Worm (Caenorhabditis elegans) whole organism, L4 larva: Measurements from ENCODE around the gene ZK1320.3.

Source experiments
- D1046.2 ChIP-seq: fragments of 200-800 bp; sonication (Bioruptor generic); IDR thresholded peaks from 2 replicates; pipeline ENCODE4 v1.3.6; 2022; ENCODE audit warnings: missing genetic modification characterization, missing compliant biosample characterization
- F10B5.3 ChIP-seq: sonication (generic microtip); optimal IDR thresholded peaks from 2 replicates; lab custom pipeline; 2016; ENCODE audit warnings: mild to moderate bottlenecking, missing genetic modification characterization, missing compliant biosample characterization
- F26F4.8 ChIP-seq: fragments of 200-800 bp; sonication (Bioruptor generic); conservative IDR thresholded peaks from 2 replicates; pipeline ENCODE4 v1.3.6; 2022; ENCODE audit warnings: missing genetic modification characterization, missing compliant biosample characterization
- T26A8.4 ChIP-seq: fragments of 200-800 bp; sonication (Bioruptor generic); IDR thresholded peaks from 2 replicates; pipeline ENCODE4 v1.3.6; 2022; ENCODE audit warnings: missing genetic modification characterization, missing compliant biosample characterization
- Y5F2A.4 ChIP-seq: fragments of 200-800 bp; sonication (Bioruptor generic); optimal IDR thresholded peaks from 2 replicates; lab custom pipeline; 2018; ENCODE audit warnings: mild to moderate bottlenecking, missing genetic modification characterization, missing compliant biosample characterization
- Y75B8A.6 ChIP-seq: fragments of 200-800 bp; sonication (Bioruptor generic); IDR thresholded peaks from 2 replicates; pipeline ENCODE4 v1.3.6; 2022; ENCODE audit warnings: missing genetic modification reagents, missing genetic modification characterization, missing compliant biosample characterization
- ZK337.2 ChIP-seq: fragments of 200-800 bp; sonication (Bioruptor generic); IDR thresholded peaks from 2 replicates; pipeline ENCODE4 v1.3.6; 2022; ENCODE audit warnings: missing genetic modification reagents, missing genetic modification characterization, missing compliant biosample characterization
- ZK546.5 ChIP-seq, 2 experiments: sonication (generic microtip); optimal IDR thresholded peaks; 2 replicates each; lab custom pipeline; 2017; ENCODE audit warnings: missing biosample characterization in 2 of 2, missing genetic modification characterization in 2 of 2
- aly-2 ChIP-seq: sonication (generic microtip); optimal IDR thresholded peaks from 2 replicates; lab custom pipeline; 2018; ENCODE audit warnings: missing biosample characterization, missing genetic modification characterization
- arid-1 ChIP-seq: fragments of 200-800 bp; sonication (Bioruptor generic); conservative IDR thresholded peaks from 2 replicates; pipeline ENCODE4 v1.3.6; 2022; ENCODE audit warnings: missing genetic modification reagents, missing genetic modification characterization, missing compliant biosample characterization
- attf-4 ChIP-seq: sonication (generic microtip); optimal IDR thresholded peaks from 3 replicates; lab custom pipeline; 2017; ENCODE audit warnings: missing biosample characterization, missing genetic modification characterization
- ceh-20 ChIP-seq: fragments of 200-800 bp; sonication (Bioruptor generic); IDR thresholded peaks from 2 replicates; pipeline ENCODE4 v1.3.6; 2022; ENCODE audit warnings: missing genetic modification reagents, missing genetic modification characterization, missing compliant biosample characterization
- ceh-28 ChIP-seq: fragments of 150-350 bp; optimal IDR thresholded peaks from 2 replicates; lab custom pipeline; 2014; ENCODE audit warnings: missing biosample characterization, missing genetic modification reagents, missing genetic modification characterization
- ceh-32 ChIP-seq: sonication (generic microtip); optimal IDR thresholded peaks from 2 replicates; lab custom pipeline; 2016; ENCODE audit warnings: mild to moderate bottlenecking, missing genetic modification characterization, missing compliant biosample characterization; ENCODE audit not compliant: poor library complexity
- cey-2 ChIP-seq: sonication (generic microtip); optimal IDR thresholded peaks from 3 replicates; lab custom pipeline; 2017; ENCODE audit warnings: missing genetic modification characterization, mild to moderate bottlenecking, missing compliant biosample characterization, antibody characterized with exemption, borderline replicate concordance; ENCODE audit not compliant: insufficient read depth
- ctbp-1 ChIP-seq: fragments of 200-800 bp; sonication (Bioruptor generic); IDR thresholded peaks from 2 replicates; pipeline ENCODE4 v1.3.6; 2022; ENCODE audit warnings: missing genetic modification reagents, missing genetic modification characterization, missing compliant biosample characterization
- dmd-8 ChIP-seq: fragments of 200-800 bp; sonication (Bioruptor generic); IDR thresholded peaks from 2 replicates; pipeline ENCODE4 v1.3.6; 2022; ENCODE audit warnings: missing genetic modification characterization, missing compliant biosample characterization
- dmd-9 ChIP-seq: fragments of 200-800 bp; sonication (Bioruptor generic); IDR thresholded peaks from 2 replicates; pipeline ENCODE4 v1.3.6; 2022; ENCODE audit warnings: missing genetic modification reagents, missing genetic modification characterization, missing compliant biosample characterization
- duxl-1 ChIP-seq: sonication (generic microtip); optimal IDR thresholded peaks from 2 replicates; lab custom pipeline; 2016; ENCODE audit warnings: mild to moderate bottlenecking, missing genetic modification characterization, moderate library complexity, missing compliant biosample characterization; ENCODE audit not compliant: poor library complexity
- dve-1 ChIP-seq: sonication (generic microtip); optimal IDR thresholded peaks from 2 replicates; lab custom pipeline; 2017; ENCODE audit warnings: antibody characterized with exemption, mild to moderate bottlenecking, missing genetic modification characterization, missing compliant biosample characterization; ENCODE audit not compliant: insufficient read depth
- egl-27 ChIP-seq: sonication (generic microtip); optimal IDR thresholded peaks from 3 replicates; lab custom pipeline; 2017; ENCODE audit warnings: missing biosample characterization, missing genetic modification reagents, missing genetic modification characterization
- fkh-10 ChIP-seq: fragments of 150-350 bp; optimal IDR thresholded peaks from 2 replicates; lab custom pipeline; 2014; ENCODE audit warnings: missing biosample characterization, missing genetic modification reagents, missing genetic modification characterization
- fos-1 ChIP-seq: fragments of 150-350 bp; optimal IDR thresholded peaks from 2 replicates; lab custom pipeline; 2014; ENCODE audit warnings: missing biosample characterization, missing genetic modification characterization
- hif-1 ChIP-seq, 2 experiments: sonication (generic microtip); optimal IDR thresholded peaks; 2 replicates each; lab custom pipeline; 2016 to 2017; ENCODE audit warnings: missing compliant biosample characterization in 2 of 2, missing genetic modification characterization in 2 of 2, missing genetic modification reagents in 2 of 2, missing genotype in 2 of 2, mild to moderate bottlenecking in 1 of 2
- hlh-11 ChIP-seq: fragments of 200-800 bp; sonication (Bioruptor generic); optimal IDR thresholded peaks from 2 replicates; lab custom pipeline; 2018; ENCODE audit warnings: mild to moderate bottlenecking, missing genetic modification characterization, missing compliant biosample characterization
- hlh-30 ChIP-seq: sonication (generic microtip); optimal IDR thresholded peaks from 2 replicates; lab custom pipeline; 2017; ENCODE audit warnings: antibody characterized with exemption, mild to moderate bottlenecking, missing genetic modification characterization, missing compliant biosample characterization; ENCODE audit not compliant: insufficient read depth
- hmg-1.1 ChIP-seq: fragments of 200-800 bp; sonication (Bioruptor generic); IDR thresholded peaks from 2 replicates; pipeline ENCODE4 v1.3.6; 2022; ENCODE audit warnings: missing genetic modification reagents, missing genetic modification characterization, missing compliant biosample characterization
- lim-7 ChIP-seq: fragments of 200-800 bp; sonication (Bioruptor generic); IDR thresholded peaks from 2 replicates; pipeline ENCODE4 v1.3.6; 2022; ENCODE audit warnings: missing genetic modification characterization, missing compliant biosample characterization
- lin-1 ChIP-seq: fragments of 200-800 bp; sonication (Bioruptor generic); IDR thresholded peaks from 2 replicates; pipeline ENCODE4 v1.3.6; 2022; ENCODE audit warnings: missing genetic modification reagents, missing genetic modification characterization, missing compliant biosample characterization
- lin-29 ChIP-seq: fragments of 200-800 bp; sonication (Bioruptor generic); IDR thresholded peaks from 2 replicates; pipeline ENCODE4 v1.3.6; 2022; ENCODE audit warnings: missing genetic modification reagents, missing genetic modification characterization, missing compliant biosample characterization
- lir-3 ChIP-seq: sonication (generic microtip); optimal IDR thresholded peaks from 2 replicates; lab custom pipeline; 2016; ENCODE audit warnings: mild to moderate bottlenecking, missing genetic modification characterization, missing compliant biosample characterization
- madf-5 ChIP-seq, 2 experiments: fragments of 200-800 bp; sonication (Bioruptor generic); IDR thresholded peaks; 2 replicates each; pipeline ENCODE4 v1.3.6; 2022; ENCODE audit warnings: missing compliant biosample characterization in 2 of 2, missing genetic modification characterization in 2 of 2
- madf-9 ChIP-seq: fragments of 200-800 bp; sonication (Bioruptor generic); conservative IDR thresholded peaks from 2 replicates; pipeline ENCODE4 v1.3.6; 2022; ENCODE audit warnings: missing genetic modification reagents, missing genetic modification characterization, missing compliant biosample characterization
- mxl-2 ChIP-seq: fragments of 200-800 bp; sonication (Bioruptor generic); conservative IDR thresholded peaks from 2 replicates; pipeline ENCODE4 v1.3.6; 2022; ENCODE audit warnings: missing genetic modification reagents, missing genetic modification characterization, missing compliant biosample characterization
- nhr-28 ChIP-seq: fragments of 150-350 bp; optimal IDR thresholded peaks from 2 replicates; lab custom pipeline; 2014; ENCODE audit warnings: missing biosample characterization, missing genetic modification characterization
- nhr-6 ChIP-seq: fragments of 150-350 bp; optimal IDR thresholded peaks from 2 replicates; lab custom pipeline; 2014; ENCODE audit warnings: missing biosample characterization, missing genetic modification characterization
- php-3 ChIP-seq: fragments of 200-800 bp; sonication (Bioruptor generic); IDR thresholded peaks from 2 replicates; pipeline ENCODE4 v1.3.6; 2022; ENCODE audit warnings: missing genetic modification reagents, missing genetic modification characterization, missing compliant biosample characterization
- saeg-2 ChIP-seq: fragments of 200-800 bp; sonication (Bioruptor generic); IDR thresholded peaks from 2 replicates; pipeline ENCODE4 v1.3.6; 2022; ENCODE audit warnings: missing genetic modification reagents, missing genetic modification characterization, missing compliant biosample characterization
- set-16 ChIP-seq: fragments of 200-800 bp; sonication (Bioruptor generic); IDR thresholded peaks from 2 replicates; pipeline ENCODE4 v1.3.6; 2022; ENCODE audit warnings: missing genetic modification reagents, missing genetic modification characterization, missing compliant biosample characterization
- skn-1 ChIP-seq: fragments of 150-350 bp; optimal IDR thresholded peaks from 2 replicates; lab custom pipeline; 2014; ENCODE audit warnings: missing biosample characterization, missing genetic modification characterization
- snpc-4 ChIP-seq: fragments of 150-350 bp; optimal IDR thresholded peaks from 2 replicates; lab custom pipeline; 2014; ENCODE audit warnings: missing biosample characterization, missing genetic modification characterization
- tag-97 ChIP-seq: fragments of 200-800 bp; sonication (Bioruptor generic); IDR thresholded peaks from 2 replicates; pipeline ENCODE4 v1.3.6; 2022; ENCODE audit warnings: missing genetic modification characterization, missing compliant biosample characterization
- tra-1 ChIP-seq: fragments of 200-800 bp; sonication (Bioruptor generic); IDR thresholded peaks from 2 replicates; pipeline ENCODE4 v1.3.6; 2022; ENCODE audit warnings: missing genetic modification reagents, missing genetic modification characterization, missing compliant biosample characterization
- unc-130 ChIP-seq: sonication (generic microtip); optimal IDR thresholded peaks from 2 replicates; lab custom pipeline; 2016; ENCODE audit warnings: missing genetic modification reagents, missing genetic modification characterization, missing compliant biosample characterization
- unc-39 ChIP-seq: sonication (generic microtip); optimal IDR thresholded peaks from 2 replicates; lab custom pipeline; 2017; ENCODE audit warnings: missing biosample characterization, missing genetic modification characterization
- unc-62 ChIP-seq, 3 experiments: fragments of 150-350 bp in 1 of 3; sonication (generic microtip); optimal IDR thresholded peaks in 2 of 3; peaks in 1 of 3; 1 replicate in 1 of 3; 2 replicates in 2 of 3; lab custom pipeline; 2014 to 2017; ENCODE audit warnings: missing biosample characterization in 3 of 3, missing genetic modification characterization in 3 of 3, missing genetic modification reagents in 3 of 3, missing genotype in 1 of 3
- vab-7 ChIP-seq: fragments of 200-800 bp; sonication (Bioruptor generic); IDR thresholded peaks from 2 replicates; pipeline ENCODE4 v1.3.6; 2022; ENCODE audit warnings: missing genetic modification reagents, missing genetic modification characterization, missing compliant biosample characterization
- zfp-2 ChIP-seq: sonication (generic microtip); optimal IDR thresholded peaks from 2 replicates; lab custom pipeline; 2016; ENCODE audit warnings: mild to moderate bottlenecking, missing genetic modification characterization, missing compliant biosample characterization

The ZK1320.3 gene

ce11 chrII:9617039-9617901 lies 42.9 kb downstream of the ZK1320.3 start, which contains the start of gene hal-3 (continued):
- TF ChIP-seq set-16 (GFP tag; lab: Robert Waterston, UW) (no peak), unc-62 (GFP tag; optimal IDR thresholded peaks at IDR 0.05 in 1 of 2; lab: Kevin White, UChicago) (peak in 1 of 2 experiments; percentile 81), unc-62 (tag; optimal IDR thresholded peaks at IDR 0.05; lab: Kevin White, UChicago) (no peak), madf-9 (GFP tag; lab: Robert Waterston, UW) (0 out of 2 replicates have a peak, but pooled peaks have one; percentile 4), ctbp-1 (GFP tag; lab: Robert Waterston, UW) (no peak), hif-1 (tag; optimal IDR thresholded peaks at IDR 0.05; lab: Kevin White, UChicago) (peak in 1 of 2 experiments; percentile 18), lir-3 (tag; lab: Kevin White, UChicago) (no peak), dve-1 (tag; lab: Kevin White, UChicago) (no peak), tra-1 (GFP tag; lab: Robert Waterston, UW) (no peak), snpc-4 (tag; lab: Kevin White, UChicago) (no peak), lim-7 (GFP tag; lab: Robert Waterston, UW) (0 out of 2 replicates have a peak, but pooled peaks have one; percentile 42), attf-4 (no peak), hlh-30 (no peak), mxl-2 (no peak), nhr-28 (no peak), T26A8.4 (peak; percentile 39; the same call in 1 of the 2 replicates), D1046.2 (GFP tag; lab: Robert Waterston, UW) (no peak), ceh-32 (tag; lab: Kevin White, UChicago) (no peak), unc-39 (tag; lab: Kevin White, UChicago) (no peak), cey-2 (tag; lab: Kevin White, UChicago) (no peak), fos-1 (no peak), egl-27 (no peak), dmd-8 (GFP tag; lab: Robert Waterston, UW) (0 out of 2 replicates have a peak, but pooled peaks have one; percentile 14), Y75B8A.6 (GFP tag; lab: Robert Waterston, UW) (no peak), Y5F2A.4 (no peak), unc-130 (GFP tag; lab: Kevin White, UChicago) (no peak), aly-2 (tag; lab: Kevin White, UChicago) (no peak), dmd-9 (GFP tag; lab: Robert Waterston, UW) (no peak), hlh-11 (tag; lab: Kevin White, UChicago) (peak; percentile 17), hmg-1.1 (peak; percentile 14; the same call in 1 of the 2 replicates), saeg-2 (GFP tag; lab: Robert Waterston, UW) (no peak), nhr-6 (tag; lab: Kevin White, UChicago) (no peak), madf-5 (GFP tag; IDR thresholded peaks at IDR 0.05; lab: Robert Waterston, UW) (no peak), ZK546.5 (tag; optimal IDR thresholded peaks at IDR 0.05; lab: Kevin White, UChicago) (no peak), tag-97 (GFP tag; lab: Robert Waterston, UW) (no peak), F10B5.3 (peak; percentile 25), duxl-1 (peak; percentile 38), ceh-20 (no peak), lin-1 (GFP tag; lab: Robert Waterston, UW) (no peak; the same call in none of the 2 replicates), fkh-10 (no peak), php-3 (GFP tag; lab: Robert Waterston, UW) (no peak), ceh-28 (tag; lab: Kevin White, UChicago) (peak; percentile 67), vab-7 (GFP tag; lab: Robert Waterston, UW) (no peak), F26F4.8 (GFP tag; lab: Robert Waterston, UW) (no peak), ZK337.2 (GFP tag; lab: Robert Waterston, UW) (no peak), arid-1 (GFP tag; lab: Robert Waterston, UW) (peak; percentile 47; the same call in 1 of the 2 replicates), lin-29 (GFP tag; lab: Robert Waterston, UW) (no peak), skn-1 (tag; lab: Kevin White, UChicago) (no peak), zfp-2 (tag; lab: Kevin White, UChicago) (no peak)
